Fruit fly (Drosophila melanogaster) whole organism, adult: ENCODE results near the gene SCaMC.

Experiments
- CG12768 ChIP-seq: fragments of 200-800 bp; sonication (Bioruptor generic); optimal IDR thresholded peaks from 2 replicates; lab custom pipeline; 2017; ENCODE audit warnings: missing biosample characterization, missing genetic modification characterization, mild to moderate bottlenecking, moderate library complexity, missing genetic modification reagents
- CG14711 ChIP-seq: fragments of 200-800 bp; sonication (Bioruptor generic); optimal IDR thresholded peaks from 2 replicates; lab custom pipeline; 2018; ENCODE audit warnings: missing biosample characterization, mild to moderate bottlenecking, missing genetic modification characterization, moderate library complexity
- CG5204 ChIP-seq: fragments of 200-800 bp; sonication (Bioruptor generic); optimal IDR thresholded peaks from 2 replicates; lab custom pipeline; 2016; ENCODE audit warnings: missing biosample characterization, missing genetic modification characterization
- CG7045 ChIP-seq: fragments of 200-800 bp; sonication (Bioruptor generic); optimal IDR thresholded peaks from 2 replicates; lab custom pipeline; 2017; ENCODE audit warnings: missing biosample characterization, mild to moderate bottlenecking, missing genetic modification characterization
- Clk ChIP-seq: fragments of 200-800 bp; sonication (Bioruptor generic); optimal IDR thresholded peaks from 2 replicates; lab custom pipeline; 2017; ENCODE audit warnings: missing biosample characterization, missing genetic modification characterization
- Crg-1 ChIP-seq: fragments of 200-800 bp; sonication (Bioruptor generic); optimal IDR thresholded peaks from 2 replicates; lab custom pipeline; 2016; ENCODE audit warnings: missing biosample characterization, missing genetic modification characterization
- Hr96 ChIP-seq: fragments of 200-800 bp; sonication (Bioruptor generic); optimal IDR thresholded peaks from 2 replicates; lab custom pipeline; 2016; ENCODE audit warnings: missing biosample characterization, missing genetic modification characterization
- bab1 ChIP-seq: fragments of 200-800 bp; sonication (Bioruptor generic); optimal IDR thresholded peaks from 3 replicates; lab custom pipeline; 2019; ENCODE audit warnings: missing biosample characterization, mild to moderate bottlenecking, missing genetic modification characterization, moderate library complexity
- cnc ChIP-seq, 2 experiments: fragments of >200 bp; optimal IDR thresholded peaks; 2 replicates each; lab custom pipeline; 2017
- kay ChIP-seq: fragments of 200-800 bp; sonication (Bioruptor generic); peaks from one replicate; lab custom pipeline; 2016; ENCODE audit warnings: missing biosample characterization, missing genetic modification characterization, borderline replicate concordance
- pad ChIP-seq: fragments of 200-800 bp; sonication (Bioruptor generic); optimal IDR thresholded peaks from 3 replicates; lab custom pipeline; 2017; ENCODE audit warnings: missing biosample characterization, missing genetic modification characterization, mild to moderate bottlenecking, moderate library complexity, missing genetic modification reagents
- tj ChIP-seq: fragments of 200-800 bp; sonication (Bioruptor generic); optimal IDR thresholded peaks from 3 replicates; lab custom pipeline; 2017; ENCODE audit warnings: missing biosample characterization, mild to moderate bottlenecking, missing genetic modification characterization, moderate library complexity

DNA sequence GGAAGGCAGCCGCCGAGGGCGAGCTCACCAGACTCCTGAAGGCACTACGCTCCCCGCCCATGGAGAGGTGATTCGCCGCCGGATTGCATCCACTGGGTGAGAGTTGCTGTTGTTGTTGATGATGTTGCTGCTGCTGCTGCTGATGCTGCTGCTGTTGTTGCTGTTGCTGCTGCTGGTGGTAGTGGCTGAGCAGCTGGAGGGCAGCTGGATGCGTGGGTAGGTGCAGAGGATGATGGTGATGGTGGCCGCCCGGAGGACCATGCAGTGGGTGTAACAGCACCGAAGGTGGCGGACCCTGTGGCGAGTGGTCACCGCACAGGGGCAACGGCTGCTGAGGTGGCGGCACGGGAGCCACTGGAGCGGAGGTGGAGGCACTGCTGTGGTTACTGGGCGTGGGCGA, 48.9 kb upstream of the SCaMC start:
- TF ChIP-seq Hr96: no peak
- no peak for TF ChIP-seq CG14711
- TF ChIP-seq CG5204: no peak
- no peak for TF ChIP-seq pad (GFP tag; lab: Kevin White, UChicago)
- no peak for TF ChIP-seq bab1 (GFP tag; lab: Kevin White, UChicago)
- no peak for TF ChIP-seq kay
- TF ChIP-seq cnc (optimal IDR thresholded peaks at IDR 0.05; lab: Kevin White, UChicago): no peak
- no peak for TF ChIP-seq CG12768 (GFP tag; lab: Kevin White, UChicago)
- no peak for TF ChIP-seq Clk (GFP tag; lab: Kevin White, UChicago)
- TF ChIP-seq CG7045 (GFP tag; lab: Kevin White, UChicago): no peak
- TF ChIP-seq tj (GFP tag; lab: Kevin White, UChicago): no peak
- TF ChIP-seq Crg-1 (GFP tag; lab: Kevin White, UChicago): no peak
